Worm (Caenorhabditis elegans): ENCODE data around the gene F28F8.7.

- TF ChIP-seq W03F9.2 (tag; optimal IDR thresholded peaks at IDR 0.05) = no peak
- no peak for TF ChIP-seq him-1 (tag; optimal IDR thresholded peaks at IDR 0.05)
- no peak for TF ChIP-seq dao-5 (tag; optimal IDR thresholded peaks at IDR 0.05)
These were observed 57.3 kb downstream of the F28F8.7 start, which contains the start of gene F21A3.11 for ce11 chrV:15533096-15533495.
